Fruit fly (Drosophila melanogaster): ENCODE results near the gene CG5050.

The CG5050 gene

dm6 chr2L:17437594-17437993 is 15.1 kb upstream of the CG5050 start:
- no peak for TF ChIP-seq CG17801 (GFP tag; optimal IDR thresholded peaks at IDR 0.05; ENCODE audit: partially characterized antibody)

- TF ChIP-seq CG17801 (GFP tag; optimal IDR thresholded peaks at IDR 0.05; ENCODE audit: partially characterized antibody), result no peak
These were observed 5.7 kb upstream of the CG5050 start for dm6 chr2L:17447071-17447470.

DNA sequence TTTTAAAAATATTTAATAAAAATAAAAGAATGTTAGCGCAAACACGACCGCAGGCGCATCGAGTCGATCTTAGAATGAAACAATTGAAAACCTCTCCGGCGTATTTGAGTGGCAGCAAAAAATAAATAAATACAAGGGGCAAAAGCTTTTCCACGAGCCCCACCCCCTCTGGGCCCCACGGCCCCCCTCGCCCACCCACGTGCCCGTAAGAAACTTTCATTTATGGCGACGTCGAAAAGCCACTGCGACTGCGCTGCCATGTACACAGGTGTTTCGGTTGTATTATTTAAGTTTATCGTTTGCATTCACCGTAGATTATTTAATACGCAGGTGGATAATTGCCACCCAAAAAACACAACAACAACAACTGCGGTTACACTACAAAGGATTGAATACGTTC is 4.3 kb upstream of the CG5050 start:
- no peak for TF ChIP-seq CG17801 (GFP tag; optimal IDR thresholded peaks at IDR 0.05; ENCODE audit: partially characterized antibody)

- TF ChIP-seq CG17801 (GFP tag; optimal IDR thresholded peaks at IDR 0.05; ENCODE audit: partially characterized antibody), result no peak
These were observed 2.9 kb upstream of the CG5050 start, which contains the start of gene dl for dm6 chr2L:17449608-17450504. TSS of gene dl (minus strand) at chr2L:17450364.

DNA sequence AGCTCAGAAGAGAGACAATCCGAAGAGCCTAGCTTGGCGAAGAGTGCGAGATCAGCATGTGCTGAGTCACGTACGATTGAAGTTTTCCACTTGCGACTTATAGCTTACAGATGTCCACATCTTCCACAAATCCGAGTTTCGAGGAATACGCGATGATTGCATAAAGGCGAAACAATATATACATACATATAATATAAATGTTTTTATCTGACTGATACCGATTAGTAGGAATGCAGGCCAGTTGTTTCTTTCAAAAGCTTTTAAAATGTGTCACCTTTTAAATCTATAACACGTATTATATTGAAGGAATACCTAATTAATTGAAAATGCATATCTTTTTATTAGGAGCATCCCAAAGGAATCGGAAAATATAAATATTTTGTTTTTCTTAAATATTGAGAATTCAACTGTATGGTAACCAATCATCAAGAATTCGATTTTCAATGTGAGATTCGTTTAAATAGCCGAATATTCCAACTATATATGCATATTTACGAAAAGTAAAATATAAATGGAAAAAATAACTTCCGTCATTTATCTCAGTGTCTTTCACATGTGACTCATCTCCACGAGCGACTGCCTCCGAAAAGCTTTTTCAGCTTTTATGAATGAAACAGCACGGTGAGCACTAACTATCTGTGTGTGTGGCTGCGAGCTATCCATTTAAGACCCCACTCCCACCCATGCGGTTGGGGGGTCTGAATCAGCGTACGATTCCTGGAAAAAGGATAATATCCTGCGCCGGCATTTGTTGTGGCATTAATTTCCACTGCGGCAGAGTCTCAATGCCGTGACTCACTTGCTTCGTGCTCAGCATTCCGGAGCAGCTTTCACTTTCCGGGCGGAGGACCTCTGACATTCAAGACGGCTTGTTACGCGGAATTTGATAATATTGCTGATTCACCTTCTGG is 2.0 kb upstream of the CG5050 start:
- TF ChIP-seq CG17801 (GFP tag; optimal IDR thresholded peaks at IDR 0.05; ENCODE audit: partially characterized antibody), result peak; percentile 19

dm6 chr2L:17452084-17452483 is 640 bp upstream of the CG5050 start:
- TF ChIP-seq CG17801 (GFP tag; optimal IDR thresholded peaks at IDR 0.05; ENCODE audit: partially characterized antibody), result no peak

DNA sequence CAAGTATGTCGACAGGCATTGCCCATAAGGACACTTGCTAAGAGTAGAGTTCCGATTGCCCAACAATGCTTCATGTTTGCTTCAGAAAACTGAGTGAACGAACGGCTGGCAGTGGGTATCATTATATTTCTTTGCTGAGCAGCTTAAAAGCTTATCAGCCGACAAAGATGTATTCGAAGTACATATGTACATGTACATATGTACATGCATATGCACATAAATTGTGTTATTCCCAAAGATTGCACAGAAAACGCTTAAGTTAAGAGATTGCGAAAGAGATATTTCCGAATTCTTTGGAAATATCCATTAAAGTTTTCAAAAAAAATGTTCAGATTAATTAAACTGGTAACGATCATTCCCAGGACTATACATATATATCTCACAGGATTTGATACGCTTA is 3.1 kb downstream of the CG5050 start, which contains the start of gene SPH93:
SPH93 (minus strand) TSS at position 101 of the 400 bp plus-strand sequence.
- no peak for TF ChIP-seq CG17801 (GFP tag; optimal IDR thresholded peaks at IDR 0.05; ENCODE audit: partially characterized antibody)

DNA sequence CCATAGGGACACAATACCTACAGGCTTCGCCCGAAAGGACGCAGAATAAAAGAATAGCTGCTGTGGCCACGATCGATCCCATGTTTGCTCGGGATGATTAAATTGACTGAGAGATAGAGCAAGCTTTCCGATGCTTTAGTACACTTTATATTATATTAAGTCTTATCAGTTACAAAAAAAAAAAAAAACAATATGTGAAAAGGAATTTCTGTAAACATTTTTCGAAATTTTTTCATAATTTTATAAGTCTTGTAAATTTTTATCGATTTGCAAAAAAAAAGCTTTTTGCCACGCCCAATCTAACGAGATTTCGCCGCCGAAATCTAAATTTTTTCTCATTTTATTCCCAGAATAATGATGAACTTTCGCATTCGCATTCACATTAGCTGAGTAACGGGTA is 5.2 kb downstream of the CG5050 start, which contains the start of gene CG18563:
CG18563 (minus strand) TSS at position 101 of the 400 bp plus-strand sequence.
- no peak for TF ChIP-seq CG17801 (GFP tag; optimal IDR thresholded peaks at IDR 0.05; ENCODE audit: partially characterized antibody)

- TF ChIP-seq CG17801 (GFP tag; optimal IDR thresholded peaks at IDR 0.05; ENCODE audit: partially characterized antibody), result no peak
These were observed 13.4 kb downstream of the CG5050 start for dm6 chr2L:17465915-17466677.

dm6 chr2L:17466950-17467349 is 14.2 kb downstream of the CG5050 start:
- no peak for TF ChIP-seq CG17801 (GFP tag; optimal IDR thresholded peaks at IDR 0.05; ENCODE audit: partially characterized antibody)

- no peak for TF ChIP-seq CG17801 (GFP tag; optimal IDR thresholded peaks at IDR 0.05; ENCODE audit: partially characterized antibody)
These were observed 17.9 kb downstream of the CG5050 start for dm6 chr2L:17470630-17471029.

DNA sequence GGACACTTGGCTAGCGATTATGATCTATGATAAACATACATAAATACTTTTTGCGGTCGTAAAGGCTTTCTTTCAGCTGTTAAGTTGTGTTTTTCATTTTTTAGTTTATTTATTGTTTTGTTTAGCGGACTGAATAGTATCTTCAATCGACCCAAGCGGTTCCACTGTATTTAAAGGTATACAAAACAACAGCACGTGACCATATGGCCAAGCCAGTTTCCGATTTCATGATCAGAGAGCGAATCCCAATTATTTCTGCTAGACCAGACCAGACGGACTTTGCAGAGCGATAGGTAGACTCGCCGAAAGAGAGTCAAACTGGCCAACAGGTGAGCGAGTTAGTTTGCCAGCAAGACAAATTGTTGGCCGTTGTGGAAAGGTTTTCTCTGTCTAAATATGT is 18.8 kb downstream of the CG5050 start, which contains the start of gene Sgt:
Sgt (plus strand) TSS at position 80 of the 400 bp plus-strand sequence.
- TF ChIP-seq CG17801 (GFP tag; optimal IDR thresholded peaks at IDR 0.05; ENCODE audit: partially characterized antibody), result no peak

- no peak for TF ChIP-seq CG17801 (GFP tag; optimal IDR thresholded peaks at IDR 0.05; ENCODE audit: partially characterized antibody)
These were observed 20.1 kb downstream of the CG5050 start, which contains the start of gene BicD for dm6 chr2L:17472582-17473524. TSS of gene BicD (minus strand) at chr2L:17473215.
